Worm (Caenorhabditis elegans): Measurements from ENCODE around the gene mut-7.

DNA sequence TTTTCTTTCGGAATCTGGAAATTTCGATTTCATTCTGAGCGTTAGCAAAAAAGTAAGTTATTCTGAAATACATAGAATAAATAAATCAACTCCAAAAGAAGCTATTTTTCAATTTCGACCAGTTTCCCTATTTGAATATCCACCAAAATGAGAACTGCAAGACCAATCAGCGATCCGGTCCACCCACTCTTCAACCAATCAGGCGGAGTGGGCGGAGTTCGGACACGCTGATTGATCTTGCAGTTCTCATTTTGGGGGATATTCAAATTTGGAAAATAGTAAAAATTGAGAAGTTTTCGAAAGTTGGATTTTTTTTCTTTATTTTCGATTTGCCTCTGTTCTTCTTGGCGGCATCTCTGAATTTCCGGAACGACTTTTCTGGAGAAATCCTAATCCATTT is 28.7 kb upstream of the mut-7 start:
- TF ChIP-seq dao-5 (tag; optimal IDR thresholded peaks at IDR 0.05) (no peak), W03F9.2 (tag; optimal IDR thresholded peaks at IDR 0.05) (no peak), him-1 (tag; optimal IDR thresholded peaks at IDR 0.05) (no peak)

Measured in whole organism, L4/young adult.